Worm (Caenorhabditis elegans) whole organism, L3 larva: Measurements from ENCODE around the gene F38A5.22.
A peak's percentile ranks its signal among the peaks of the same experiment; 100 is the strongest.
"Not testable (repeated sequence)": the region's sequence is repeated elsewhere in the genome, so short reads cannot be mapped to it uniquely, and the experiment has no call there.

Experiments used
- R02D3.7 ChIP-seq: fragments of 150-350 bp; optimal IDR thresholded peaks from 2 replicates; lab custom pipeline; 2014; ENCODE audit warnings: missing biosample characterization, missing genetic modification characterization
- aly-2 ChIP-seq: fragments of 150-350 bp; optimal IDR thresholded peaks from 2 replicates; lab custom pipeline; 2014; ENCODE audit warnings: missing biosample characterization, missing genetic modification characterization
- ceh-16 ChIP-seq: sonication (generic microtip); optimal IDR thresholded peaks from 2 replicates; lab custom pipeline; 2017; ENCODE audit warnings: missing biosample characterization, missing genetic modification characterization
- ceh-28 ChIP-seq: fragments of 150-350 bp; optimal IDR thresholded peaks from 2 replicates; lab custom pipeline; 2014; ENCODE audit warnings: missing biosample characterization, missing genetic modification reagents, missing genetic modification characterization
- daf-12 ChIP-seq: fragments of 150-350 bp; optimal IDR thresholded peaks from 2 replicates; lab custom pipeline; 2014; ENCODE audit warnings: missing biosample characterization, missing genetic modification reagents, missing genetic modification characterization
- egl-5 ChIP-seq: fragments of 150-350 bp; optimal IDR thresholded peaks from 2 replicates; lab custom pipeline; 2017; ENCODE audit warnings: missing biosample characterization, missing genetic modification reagents, missing genetic modification characterization, inconsistent platforms
- elt-2 ChIP-seq: sonication (generic microtip); optimal IDR thresholded peaks from 2 replicates; lab custom pipeline; 2016; ENCODE audit warnings: missing genetic modification reagents, mild to moderate bottlenecking, missing genetic modification characterization, missing compliant biosample characterization
- eor-1 ChIP-seq, 2 experiments: fragments of 150-350 bp; optimal IDR thresholded peaks; 2 replicates each; lab custom pipeline; 2014 to 2018; ENCODE audit warnings: missing biosample characterization in 2 of 2, missing genetic modification characterization in 2 of 2
- fkh-10 ChIP-seq: sonication (generic microtip); optimal IDR thresholded peaks from 2 replicates; lab custom pipeline; 2017; ENCODE audit warnings: missing biosample characterization, missing genetic modification reagents, missing genetic modification characterization
- fos-1 ChIP-seq: fragments of 150-350 bp; optimal IDR thresholded peaks from 2 replicates; lab custom pipeline; 2014; ENCODE audit warnings: missing biosample characterization, missing genetic modification characterization
- hmg-11 ChIP-seq: sonication (generic microtip); optimal IDR thresholded peaks from 2 replicates; lab custom pipeline; 2016; ENCODE audit warnings: missing genetic modification characterization, missing compliant biosample characterization
- lin-39 ChIP-seq: fragments of 150-350 bp; optimal IDR thresholded peaks from 2 replicates; lab custom pipeline; 2018; ENCODE audit warnings: missing biosample characterization, missing genetic modification reagents, missing genetic modification characterization
- mdl-1 ChIP-seq: fragments of 150-350 bp; optimal IDR thresholded peaks from 2 replicates; lab custom pipeline; 2014; ENCODE audit warnings: missing biosample characterization, missing genetic modification characterization
- mml-1 ChIP-seq: fragments of 150-350 bp; sonication (generic microtip); optimal IDR thresholded peaks from 3 replicates; lab custom pipeline; 2014; ENCODE audit warnings: missing biosample characterization, missing genetic modification characterization
- nhr-12 ChIP-seq: fragments of 150-350 bp; optimal IDR thresholded peaks from 2 replicates; lab custom pipeline; 2014; ENCODE audit warnings: missing biosample characterization, missing genetic modification characterization
- nhr-237 ChIP-seq: fragments of 150-350 bp; optimal IDR thresholded peaks from 2 replicates; lab custom pipeline; 2014; ENCODE audit warnings: missing biosample characterization, missing genetic modification characterization
- nhr-25 ChIP-seq: sonication (generic microtip); optimal IDR thresholded peaks from 2 replicates; lab custom pipeline; 2017; ENCODE audit warnings: missing biosample characterization, missing genetic modification characterization
- nhr-43 ChIP-seq: sonication (generic microtip); optimal IDR thresholded peaks from 2 replicates; lab custom pipeline; 2016; ENCODE audit warnings: mild to moderate bottlenecking, missing genetic modification characterization, missing compliant biosample characterization; ENCODE audit not compliant: poor library complexity, severe bottlenecking
- nhr-67 ChIP-seq: fragments of 150-350 bp; optimal IDR thresholded peaks from 2 replicates; lab custom pipeline; 2014; ENCODE audit warnings: missing biosample characterization, missing genetic modification characterization
- nhr-76 ChIP-seq: fragments of 150-350 bp; sonication (generic microtip); optimal IDR thresholded peaks from 5 replicates; lab custom pipeline; 2014; ENCODE audit warnings: missing biosample characterization, missing genetic modification characterization
- pqm-1 ChIP-seq: fragments of 150-350 bp; optimal IDR thresholded peaks from 2 replicates; lab custom pipeline; 2017; ENCODE audit warnings: missing biosample characterization, missing genetic modification characterization, inconsistent platforms
- sea-2 ChIP-seq: fragments of 150-350 bp; sonication (generic microtip); optimal IDR thresholded peaks from 4 replicates; lab custom pipeline; 2014; ENCODE audit warnings: missing biosample characterization, missing genetic modification reagents, missing genetic modification characterization
- snpc-4 ChIP-seq: fragments of 150-350 bp; optimal IDR thresholded peaks from 2 replicates; lab custom pipeline; 2014; ENCODE audit warnings: missing biosample characterization, missing genetic modification characterization
- unc-62 ChIP-seq: fragments of 150-350 bp; sonication (generic microtip); optimal IDR thresholded peaks from 4 replicates; lab custom pipeline; 2014; ENCODE audit warnings: missing biosample characterization, missing genetic modification reagents, missing genetic modification characterization
- ztf-4 ChIP-seq: fragments of 150-350 bp; optimal IDR thresholded peaks from 2 replicates; lab custom pipeline; 2014; ENCODE audit warnings: missing biosample characterization, missing genetic modification characterization

F38A5.22 gene

DNA sequence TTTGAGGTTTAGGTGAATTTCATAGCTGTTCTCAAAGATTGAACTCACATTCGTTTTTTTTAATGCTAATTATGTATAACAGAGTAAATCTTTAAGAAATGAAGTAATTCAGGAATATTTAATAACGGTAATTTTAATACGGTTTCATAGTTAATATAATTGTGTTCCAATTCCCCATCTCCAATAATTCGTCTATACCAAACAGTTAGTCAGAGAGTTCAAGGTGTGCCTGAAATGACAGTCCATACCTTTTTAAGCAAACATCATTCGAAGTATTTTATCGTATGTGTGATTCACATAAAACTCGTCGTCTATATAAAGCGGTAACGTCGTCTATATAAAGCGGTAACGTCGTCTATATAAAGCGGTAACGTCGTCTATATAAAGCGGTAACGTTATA is 3.0 kb upstream of the F38A5.22 start, which contains the start of gene nspb-5:
Gene nspb-5 (plus strand): TSS at position 301 of the 400 bp plus-strand sequence.
- not testable (repeated sequence) for TF ChIP-seq mml-1 (tag; lab: Kevin White, UChicago); sea-2 (GFP tag; lab: Kevin White, UChicago); lin-39

DNA sequence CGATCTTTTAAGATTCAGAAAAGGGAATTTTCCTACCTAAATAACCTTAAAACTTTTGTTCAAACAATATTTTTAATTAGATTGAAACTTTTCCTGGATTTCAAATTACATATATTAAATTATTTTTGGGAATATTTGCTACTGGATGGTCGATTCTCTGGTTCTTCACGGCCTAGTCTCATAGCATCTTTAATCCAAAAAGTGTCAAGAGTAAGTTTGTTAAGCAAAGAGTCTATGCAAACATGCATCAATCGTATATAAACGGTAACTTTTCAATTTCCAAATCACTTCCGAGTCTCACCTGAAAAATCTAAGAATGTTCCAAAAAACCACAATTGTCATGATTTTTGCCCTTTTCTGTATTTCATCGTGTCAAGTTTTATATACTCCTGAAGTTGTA is 2.2 kb upstream of the F38A5.22 start, which contains the start of gene nspb-4:
Gene nspb-4 (plus strand): TSS at position 301 of the 400 bp plus-strand sequence.
- TF ChIP-seq fos-1 (tag; lab: Kevin White, UChicago); hmg-11 (tag; lab: Kevin White, UChicago); nhr-12: not testable (repeated sequence)
- TF ChIP-seq, all 47 proteins: peak for 0; not testable (repeated sequence) for 47

ce11 chrIV:6597298-6597697 is 1.6 kb upstream of the F38A5.22 start, which contains the start of gene F38A5.6:
Gene F38A5.6, minus strand, starts transcription at chrIV:6597398.
- TF ChIP-seq unc-62 (GFP tag; lab: Kevin White, UChicago) (no peak), snpc-4 (tag; lab: Kevin White, UChicago) (no peak), mml-1 (tag; lab: Kevin White, UChicago) (no peak), mdl-1 (tag; lab: Kevin White, UChicago) (no peak), nhr-43 (no peak), egl-5 (no peak), ceh-16 (tag; lab: Kevin White, UChicago) (no peak), fos-1 (tag; lab: Kevin White, UChicago) (no peak), elt-2 (tag; lab: Kevin White, UChicago) (no peak), pqm-1 (tag; lab: Kevin White, UChicago) (no peak), nhr-76 (tag; lab: Kevin White, UChicago) (no peak), daf-12 (no peak), nhr-67 (tag; lab: Kevin White, UChicago) (no peak), eor-1 (tag; optimal IDR thresholded peaks at IDR 0.05; lab: Kevin White, UChicago) (no peak), ceh-28 (tag; lab: Kevin White, UChicago) (no peak)

- TF ChIP-seq pqm-1, R02D3.7, aly-2 (tag; lab: Kevin White, UChicago): not testable (repeated sequence)
- TF ChIP-seq, all 47 proteins: peak for 0; not testable (repeated sequence) for 47
These were observed 869 bp downstream of the F38A5.22 start, which contains the start of gene nspb-3 for ce11 chrIV:6594871-6595270. Gene nspb-3, minus strand, starts transcription at chrIV:6594971.

ce11 chrIV:6591010-6591746 is 4.6 kb downstream of the F38A5.22 start, which contains the start of the genes nspb-1 and nspb-2:
Gene nspb-1, minus strand, starts transcription at chrIV:6591110.
Gene nspb-2, plus strand, starts transcription at chrIV:6591696.
- not testable (repeated sequence) for TF ChIP-seq snpc-4 (tag; lab: Kevin White, UChicago); R02D3.7 (tag; lab: Kevin White, UChicago); nhr-237

ce11 chrIV:6590029-6590428 is 5.7 kb downstream of the F38A5.22 start, which contains the start of the genes lec-11 and irld-7:
Gene lec-11, minus strand, starts transcription at chrIV:6590154.
Gene irld-7, plus strand, starts transcription at chrIV:6590360.
- TF ChIP-seq pqm-1 (tag; lab: Kevin White, UChicago), result peak; percentile 69
- TF ChIP-seq elt-2 (tag; lab: Kevin White, UChicago), result peak; percentile 72
- TF ChIP-seq nhr-12, result no peak

DNA sequence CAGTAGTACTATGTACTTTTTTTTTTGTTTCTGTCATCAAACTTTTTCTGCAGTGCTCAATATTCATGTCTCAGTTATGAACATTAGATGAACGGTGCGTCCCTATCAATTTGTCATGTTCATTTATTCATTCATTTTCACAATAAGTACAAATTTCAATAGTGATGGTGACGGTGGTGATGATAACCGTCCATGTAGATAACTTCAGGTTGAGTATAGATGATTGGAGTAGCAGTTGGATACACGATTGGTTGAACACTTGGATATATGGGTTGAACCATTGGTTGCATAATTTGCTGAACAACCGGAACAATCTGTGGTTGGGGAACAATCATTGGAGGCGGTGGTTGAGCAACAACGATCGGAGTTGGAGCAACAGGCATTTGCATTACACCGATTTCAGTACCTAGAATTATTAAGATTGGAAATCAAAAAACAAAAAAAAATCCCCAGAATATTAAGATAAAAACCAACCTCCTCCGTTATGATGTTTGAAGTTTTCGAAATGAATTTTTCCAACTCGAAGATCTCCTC is 7.6 kb downstream of the F38A5.22 start:
- no peak for TF ChIP-seq fkh-10 (GFP tag; lab: Kevin White, UChicago)
- TF ChIP-seq ztf-4 (tag; lab: Kevin White, UChicago), result no peak
- TF ChIP-seq mdl-1 (tag; lab: Kevin White, UChicago), result no peak
- no peak for TF ChIP-seq nhr-67 (tag; lab: Kevin White, UChicago)
- no peak for TF ChIP-seq nhr-25
